Worm (Caenorhabditis elegans) whole organism, L1 larva: ENCODE data around the gene C54E10.7.

ENCODE experiments used
- dpl-1 ChIP-seq, 3 experiments: fragments of 150-350 bp in 2 of 3; sonication (generic microtip) in 1 of 3; optimal IDR thresholded peaks; 2 replicates each; lab custom pipeline; 2014 to 2017; ENCODE audit warnings: missing biosample characterization in 3 of 3, missing genetic modification characterization in 3 of 3, missing genetic modification reagents in 3 of 3
- fos-1 ChIP-seq: fragments of 150-350 bp; optimal IDR thresholded peaks from 2 replicates; lab custom pipeline; 2014; ENCODE audit warnings: missing biosample characterization, missing genetic modification characterization
- lir-3 ChIP-seq: sonication (generic microtip); optimal IDR thresholded peaks from 2 replicates; lab custom pipeline; 2016; ENCODE audit warnings: mild to moderate bottlenecking, missing genetic modification characterization, moderate library complexity, missing compliant biosample characterization; ENCODE audit not compliant: poor library complexity
- nhr-90 ChIP-seq: sonication (generic microtip); optimal IDR thresholded peaks from 2 replicates; lab custom pipeline; 2016; ENCODE audit warnings: mild to moderate bottlenecking, missing genetic modification characterization, missing compliant biosample characterization; ENCODE audit not compliant: poor library complexity
- skn-1 ChIP-seq: fragments of 150-350 bp; optimal IDR thresholded peaks from 2 replicates; lab custom pipeline; 2014; ENCODE audit warnings: missing biosample characterization, missing genetic modification characterization
- sox-4 ChIP-seq: sonication (generic microtip); optimal IDR thresholded peaks from 2 replicates; lab custom pipeline; 2016; ENCODE audit warnings: missing genetic modification characterization, missing compliant biosample characterization

DNA sequence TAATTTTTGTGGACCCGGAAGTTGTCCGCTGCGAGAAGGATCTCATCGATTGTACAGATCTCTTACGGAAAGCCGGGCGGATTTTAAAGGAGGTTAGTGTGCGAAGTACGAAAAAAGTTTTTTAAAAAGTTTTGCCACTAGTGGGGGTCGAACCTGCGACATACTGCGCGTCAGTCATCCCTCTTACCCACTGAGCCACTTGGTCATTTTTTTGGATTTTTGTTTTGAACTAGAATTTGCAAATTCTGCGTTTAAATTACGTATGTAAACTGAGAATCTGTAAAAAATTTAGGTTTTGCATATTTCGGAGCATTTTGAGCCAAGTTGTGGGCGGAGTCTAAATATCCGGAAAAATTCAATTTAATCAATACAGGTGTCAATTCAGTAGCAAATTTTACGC is 37.1 kb downstream of the C54E10.7 start:
- TF ChIP-seq lir-3 (tag; lab: Kevin White, UChicago): no peak
- TF ChIP-seq sox-4: no peak
- TF ChIP-seq nhr-90: no peak
- no peak for TF ChIP-seq dpl-1 (GFP tag; optimal IDR thresholded peaks at IDR 0.05; lab: Kevin White, UChicago)
- no peak for TF ChIP-seq fos-1 (tag; lab: Kevin White, UChicago)
- TF ChIP-seq skn-1 (tag; lab: Kevin White, UChicago): no peak
